Worm (Caenorhabditis elegans): ENCODE data around the gene nas-12.

Gene nas-12

ce11 chrIV:10239045-10239444, 15.2 kb downstream of the nas-12 start, which contains the start of gene ech-8:
TSS of gene ech-8 (minus strand) at chrIV:10239176.
- TF ChIP-seq daf-12 (tag; optimal IDR thresholded peaks at IDR 0.05) (no peak), eor-1 (tag; optimal IDR thresholded peaks at IDR 0.05) (no peak), mml-1 (tag; optimal IDR thresholded peaks at IDR 0.05) (no peak), pqm-1 (tag; optimal IDR thresholded peaks at IDR 0.05) (peak; percentile 56), nhr-25 (tag; optimal IDR thresholded peaks at IDR 0.05) (no peak), sea-2 (GFP tag; optimal IDR thresholded peaks at IDR 0.05) (no peak), lin-39 (tag; optimal IDR thresholded peaks at IDR 0.05) (no peak), ceh-16 (tag; optimal IDR thresholded peaks at IDR 0.05) (no peak), elt-2 (tag; optimal IDR thresholded peaks at IDR 0.05) (peak; percentile 54)

ce11 chrIV:10241659-10242058, 17.8 kb downstream of the nas-12 start, which contains the start of gene lipl-7:
TSS of gene lipl-7 (minus strand) at chrIV:10241823.
- TF ChIP-seq nhr-77 (tag; optimal IDR thresholded peaks at IDR 0.05) (no peak), tbx-2 (tag; optimal IDR thresholded peaks at IDR 0.05) (no peak), fos-1 (tag; optimal IDR thresholded peaks at IDR 0.05) (no peak), sea-2 (GFP tag; optimal IDR thresholded peaks at IDR 0.05) (no peak)

ce11 chrIV:10242458-10243123, 18.8 kb downstream of the nas-12 start:
- no peak for TF ChIP-seq daf-12 (tag; optimal IDR thresholded peaks at IDR 0.05)
- TF ChIP-seq lin-15B (tag; optimal IDR thresholded peaks at IDR 0.05), result peak; percentile 38
- peak; percentile 41 for TF ChIP-seq nhr-25 (tag; optimal IDR thresholded peaks at IDR 0.05)
- peak; percentile 65 for TF ChIP-seq pha-4 (tag; optimal IDR thresholded peaks at IDR 0.05)
- TF ChIP-seq ceh-9 (tag; optimal IDR thresholded peaks at IDR 0.05), result no peak
- peak; percentile 12 for TF ChIP-seq nfya-1 (tag; optimal IDR thresholded peaks at IDR 0.05; ENCODE audit: insufficient read depth)
- TF ChIP-seq nhr-23 (tag; optimal IDR thresholded peaks at IDR 0.05), result peak; percentile 8
- TF ChIP-seq snpc-4 (tag; optimal IDR thresholded peaks at IDR 0.05), result no peak
- peak; percentile 4 for TF ChIP-seq lin-39 (tag; optimal IDR thresholded peaks at IDR 0.05)

- TF ChIP-seq daf-12 (tag; optimal IDR thresholded peaks at IDR 0.05) (no peak), elt-2 (tag; optimal IDR thresholded peaks at IDR 0.05) (peak; percentile 92), fos-1 (tag; optimal IDR thresholded peaks at IDR 0.05) (no peak), ceh-16 (tag; optimal IDR thresholded peaks at IDR 0.05) (no peak), jun-1 (tag; optimal IDR thresholded peaks at IDR 0.05) (peak; percentile 55), nhr-11 (tag; optimal IDR thresholded peaks at IDR 0.05) (no peak), unc-62 (GFP tag; optimal IDR thresholded peaks at IDR 0.05) (no peak), pqm-1 (tag; optimal IDR thresholded peaks at IDR 0.05) (peak; percentile 88), fkh-2 (tag; optimal IDR thresholded peaks at IDR 0.05) (no peak), nhr-237 (tag; optimal IDR thresholded peaks at IDR 0.05) (no peak), elt-3 (tag; optimal IDR thresholded peaks at IDR 0.05) (peak in 1 of 3 experiments; percentile 85), ceh-9 (tag; optimal IDR thresholded peaks at IDR 0.05) (no peak), ceh-28 (tag; optimal IDR thresholded peaks at IDR 0.05) (no peak), egl-5 (tag; optimal IDR thresholded peaks at IDR 0.05) (no peak), lin-39 (tag; optimal IDR thresholded peaks at IDR 0.05) (no peak), lin-15B (tag; optimal IDR thresholded peaks at IDR 0.05) (no peak), unc-39 (tag; optimal IDR thresholded peaks at IDR 0.05) (no peak), nhr-28 (tag; optimal IDR thresholded peaks at IDR 0.05) (no peak), sea-2 (GFP tag; optimal IDR thresholded peaks at IDR 0.05) (no peak), pha-4 (tag; optimal IDR thresholded peaks at IDR 0.05) (peak; percentile 19)
Observed at ce11 chrIV:10243276-10243675, 19.5 kb downstream of the nas-12 start, which contains the start of gene tkt-1. TSS of gene tkt-1 (plus strand) at chrIV:10243612.

- no peak for TF ChIP-seq lin-39 (tag; optimal IDR thresholded peaks at IDR 0.05)
- TF ChIP-seq nhr-25 (tag; optimal IDR thresholded peaks at IDR 0.05), result peak; percentile 62
- peak; percentile 87 for TF ChIP-seq ama-1 (optimal IDR thresholded peaks at IDR 0.05)
- TF ChIP-seq snpc-4 (tag; optimal IDR thresholded peaks at IDR 0.05), result no peak
- no peak for TF ChIP-seq jun-1 (tag; optimal IDR thresholded peaks at IDR 0.05)
- no peak for TF ChIP-seq egl-5 (tag; optimal IDR thresholded peaks at IDR 0.05)
- no peak for TF ChIP-seq lin-15B (tag; optimal IDR thresholded peaks at IDR 0.05)
- TF ChIP-seq nhr-43 (tag; optimal IDR thresholded peaks at IDR 0.05; ENCODE audit: poor library complexity, severe bottlenecking), result peak; percentile 34
- TF ChIP-seq egl-27 (tag; optimal IDR thresholded peaks at IDR 0.05), result no peak
- TF ChIP-seq elt-2 (tag; optimal IDR thresholded peaks at IDR 0.05), result peak; percentile 41
- TF ChIP-seq fos-1 (tag; optimal IDR thresholded peaks at IDR 0.05), result no peak
- TF ChIP-seq nhr-23 (tag; optimal IDR thresholded peaks at IDR 0.05), result peak; percentile 30
- no peak for TF ChIP-seq ceh-16 (tag; optimal IDR thresholded peaks at IDR 0.05)
Observed at ce11 chrIV:10245666-10246210, 21.9 kb downstream of the nas-12 start, which contains the start of gene F01G10.10. TSS of gene F01G10.10 (plus strand) at chrIV:10246160.
